Worm (Caenorhabditis elegans): Measurements from ENCODE around the gene B0336.13.

B0336.13 gene

DNA sequence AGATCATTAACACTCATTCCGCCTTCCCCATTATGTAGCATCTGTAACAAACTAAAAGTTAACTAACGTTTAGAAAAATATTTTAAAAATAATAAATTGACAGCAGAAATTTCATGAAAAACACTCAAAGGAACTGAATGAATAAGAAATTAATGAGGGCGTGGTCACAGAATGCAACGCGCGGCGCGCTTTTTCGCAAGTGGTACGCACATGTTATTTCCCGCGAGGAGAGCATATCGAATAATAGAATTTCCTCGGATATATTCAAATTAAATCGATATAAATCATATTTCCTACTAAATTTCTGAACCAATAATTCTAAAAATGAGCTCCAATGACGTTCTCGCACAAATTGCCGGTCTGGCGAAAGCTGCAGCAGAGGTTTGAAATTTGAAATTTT is 1.1 kb upstream of the B0336.13 start, which contains the start of the genes abi-1 and arle-14:
TSS of gene abi-1 (minus strand) at position 51 of the 400 bp plus-strand sequence.
TSS of gene arle-14 (plus strand) at position 217 of the 400 bp plus-strand sequence.
- TF ChIP-seq snpc-4 (tag; optimal IDR thresholded peaks at IDR 0.05) (no peak), mab-5 (tag; optimal IDR thresholded peaks at IDR 0.05) (no peak), gmeb-1 (tag; optimal IDR thresholded peaks at IDR 0.05) (no peak), blmp-1 (tag; optimal IDR thresholded peaks at IDR 0.05; ENCODE audit: insufficient read depth) (no peak), elt-1 (tag; optimal IDR thresholded peaks at IDR 0.05) (no peak), nhr-10 (tag; optimal IDR thresholded peaks at IDR 0.05) (no peak), egl-27 (tag; optimal IDR thresholded peaks at IDR 0.05) (no peak), fos-1 (tag; optimal IDR thresholded peaks at IDR 0.05) (no peak), ztf-1 (GFP tag; conservative IDR thresholded peaks at IDR 0.05) (no peak), sma-9 (GFP tag; optimal IDR thresholded peaks at IDR 0.05) (no peak), sma-9 (tag; optimal IDR thresholded peaks at IDR 0.05) (no peak), unc-55 (GFP tag; optimal IDR thresholded peaks at IDR 0.05) (peak; percentile 59), nhr-129 (tag; optimal IDR thresholded peaks at IDR 0.05) (peak; percentile 6), unc-62 (GFP tag; optimal IDR thresholded peaks at IDR 0.05) (no peak), nhr-12 (tag; optimal IDR thresholded peaks at IDR 0.05) (no peak), ceh-16 (tag; optimal IDR thresholded peaks at IDR 0.05) (no peak), alr-1 (tag; optimal IDR thresholded peaks at IDR 0.05) (no peak), nhr-6 (tag; optimal IDR thresholded peaks at IDR 0.05) (no peak), ztf-4 (tag; optimal IDR thresholded peaks at IDR 0.05) (no peak), aly-2 (tag; optimal IDR thresholded peaks at IDR 0.05) (no peak), C34F6.9 (tag; optimal IDR thresholded peaks at IDR 0.05) (peak; percentile 27), mbf-1 (tag; optimal IDR thresholded peaks at IDR 0.05) (no peak), skn-1 (tag; optimal IDR thresholded peaks at IDR 0.05) (no peak), F13H6.1 (tag; optimal IDR thresholded peaks at IDR 0.05) (no peak), ztf-11 (tag; optimal IDR thresholded peaks at IDR 0.05) (no peak), zag-1 (tag; optimal IDR thresholded peaks at IDR 0.05) (no peak), lin-39 (tag; optimal IDR thresholded peaks at IDR 0.05) (no peak), ceh-82 (tag; optimal IDR thresholded peaks at IDR 0.05) (no peak), nhr-21 (tag; optimal IDR thresholded peaks at IDR 0.05) (no peak), R02D3.7 (tag; optimal IDR thresholded peaks at IDR 0.05) (no peak), nhr-11 (tag; optimal IDR thresholded peaks at IDR 0.05) (no peak), nhr-25 (tag; optimal IDR thresholded peaks at IDR 0.05) (no peak), nhr-23 (tag; optimal IDR thresholded peaks at IDR 0.05) (no peak), ama-1 (optimal IDR thresholded peaks at IDR 0.05) (no peak), crh-2 (tag; optimal IDR thresholded peaks at IDR 0.05) (no peak), dmd-4 (tag; optimal IDR thresholded peaks at IDR 0.05) (no peak), nhr-237 (tag; optimal IDR thresholded peaks at IDR 0.05) (no peak), lsy-2 (tag; optimal IDR thresholded peaks at IDR 0.05) (peak in 1 of 2 experiments; percentile 30), lin-11 (tag; optimal IDR thresholded peaks at IDR 0.05) (peak; percentile 14), unc-39 (tag; optimal IDR thresholded peaks at IDR 0.05) (no peak), Y55F3AM.14 (GFP tag; optimal IDR thresholded peaks at IDR 0.05) (no peak)

DNA sequence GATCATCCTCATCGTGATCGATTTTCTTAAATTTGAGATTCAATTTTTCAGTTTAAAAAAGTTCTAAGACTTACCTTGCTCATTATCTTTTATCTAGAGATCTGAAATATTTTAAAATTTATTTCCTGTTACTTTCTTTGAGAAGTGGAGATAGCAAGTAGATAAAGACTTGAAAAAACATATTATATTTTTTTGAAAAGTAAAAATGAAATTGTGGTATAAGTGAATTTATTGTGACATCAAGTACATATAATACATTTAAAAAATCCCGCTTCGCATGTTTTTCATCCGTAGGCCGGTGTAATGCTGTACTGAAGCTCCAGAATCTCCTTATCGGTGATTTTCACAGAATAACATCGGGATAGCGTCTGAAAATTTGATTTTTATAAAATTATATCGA is 3.4 kb downstream of the B0336.13 start, which contains the start of gene B0336.7:
TSS of gene B0336.7 (minus strand) at position 101 of the 400 bp plus-strand sequence.
- TF ChIP-seq R02D3.7 (tag; optimal IDR thresholded peaks at IDR 0.05) (no peak), nhr-25 (tag; optimal IDR thresholded peaks at IDR 0.05) (no peak), mab-5 (tag; optimal IDR thresholded peaks at IDR 0.05) (no peak), alr-1 (tag; optimal IDR thresholded peaks at IDR 0.05) (no peak), elt-3 (tag; optimal IDR thresholded peaks at IDR 0.05) (no peak)

DNA sequence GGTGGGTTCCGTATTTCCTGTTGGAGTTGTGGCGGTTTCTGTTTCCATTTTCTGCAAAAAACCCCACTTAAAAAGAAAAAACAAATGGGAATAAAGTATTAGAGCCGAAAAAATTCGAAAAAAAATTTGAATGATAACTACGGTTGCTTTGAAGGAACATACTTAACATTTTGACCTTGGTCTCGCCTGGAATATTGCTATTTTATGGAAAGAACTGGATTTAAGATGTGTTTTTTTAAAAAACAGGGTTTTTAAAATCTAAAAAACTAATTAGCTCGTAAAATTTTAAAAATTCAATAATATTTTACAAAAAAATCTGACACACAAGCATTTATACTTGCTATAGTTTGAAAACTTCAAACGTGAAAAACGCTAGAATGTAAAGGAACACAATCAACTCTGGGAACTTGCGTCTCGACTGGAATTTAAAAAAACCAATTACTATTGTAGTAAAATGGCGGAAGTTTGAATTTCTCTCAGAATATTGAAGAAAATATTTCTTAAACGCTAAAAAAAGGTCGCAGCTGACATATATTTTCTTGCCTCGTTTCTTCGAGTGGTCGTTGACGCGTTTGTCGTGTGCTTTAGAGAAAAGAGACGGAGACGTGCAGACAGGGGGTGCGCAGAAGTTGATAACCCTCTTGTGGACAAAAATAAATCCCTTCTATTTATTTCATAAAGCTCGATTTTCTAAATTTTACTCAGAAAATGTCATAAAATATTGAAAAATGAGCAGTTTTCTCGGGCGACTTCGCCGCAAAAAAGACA is 4.3 kb downstream of the B0336.13 start, which contains the start of the genes lgg-3 and rgs-5:
TSS of gene lgg-3 (minus strand) at position 51 of the 768 bp plus-strand sequence.
TSS of gene rgs-5 (plus strand) at position 593 of the 768 bp plus-strand sequence.
- TF ChIP-seq unc-55 (GFP tag; optimal IDR thresholded peaks at IDR 0.05) (peak; percentile 61), ceh-16 (tag; optimal IDR thresholded peaks at IDR 0.05) (no peak), ama-1 (optimal IDR thresholded peaks at IDR 0.05) (no peak), sma-3 (GFP tag; optimal IDR thresholded peaks at IDR 0.05) (no peak), zag-1 (tag; optimal IDR thresholded peaks at IDR 0.05) (no peak), nhr-12 (tag; optimal IDR thresholded peaks at IDR 0.05) (no peak), sma-9 (GFP tag; optimal IDR thresholded peaks at IDR 0.05) (no peak), sma-9 (tag; optimal IDR thresholded peaks at IDR 0.05) (no peak), blmp-1 (tag; optimal IDR thresholded peaks at IDR 0.05; ENCODE audit: insufficient read depth) (no peak), ztf-1 (GFP tag; conservative IDR thresholded peaks at IDR 0.05) (no peak), Y55F3AM.14 (GFP tag; optimal IDR thresholded peaks at IDR 0.05) (no peak), nhr-11 (tag; optimal IDR thresholded peaks at IDR 0.05) (no peak), nhr-237 (tag; optimal IDR thresholded peaks at IDR 0.05) (no peak), egl-27 (tag; optimal IDR thresholded peaks at IDR 0.05) (no peak), sem-4 (tag; optimal IDR thresholded peaks at IDR 0.05) (no peak), nhr-129 (tag; optimal IDR thresholded peaks at IDR 0.05) (peak; percentile 52), unc-39 (tag; optimal IDR thresholded peaks at IDR 0.05) (no peak), fos-1 (tag; optimal IDR thresholded peaks at IDR 0.05) (peak; percentile 24), crh-2 (tag; optimal IDR thresholded peaks at IDR 0.05) (peak; percentile 53), nhr-21 (tag; optimal IDR thresholded peaks at IDR 0.05) (no peak), gmeb-1 (tag; optimal IDR thresholded peaks at IDR 0.05) (no peak), alr-1 (tag; optimal IDR thresholded peaks at IDR 0.05) (no peak), ztf-4 (tag; optimal IDR thresholded peaks at IDR 0.05) (no peak), R02D3.7 (tag; optimal IDR thresholded peaks at IDR 0.05) (no peak), dmd-4 (tag; optimal IDR thresholded peaks at IDR 0.05) (no peak), skn-1 (tag; optimal IDR thresholded peaks at IDR 0.05) (no peak), lin-39 (tag; optimal IDR thresholded peaks at IDR 0.05) (no peak), mdl-1 (tag; optimal IDR thresholded peaks at IDR 0.05) (no peak), mbf-1 (tag; optimal IDR thresholded peaks at IDR 0.05) (no peak), elt-3 (tag; optimal IDR thresholded peaks at IDR 0.05) (no peak), nhr-77 (tag; optimal IDR thresholded peaks at IDR 0.05) (no peak)

Data from whole organism, L2 larva.